2 fruit fly cellular contexts compared by ENCODE assay signal in the genomic region with DNA sequence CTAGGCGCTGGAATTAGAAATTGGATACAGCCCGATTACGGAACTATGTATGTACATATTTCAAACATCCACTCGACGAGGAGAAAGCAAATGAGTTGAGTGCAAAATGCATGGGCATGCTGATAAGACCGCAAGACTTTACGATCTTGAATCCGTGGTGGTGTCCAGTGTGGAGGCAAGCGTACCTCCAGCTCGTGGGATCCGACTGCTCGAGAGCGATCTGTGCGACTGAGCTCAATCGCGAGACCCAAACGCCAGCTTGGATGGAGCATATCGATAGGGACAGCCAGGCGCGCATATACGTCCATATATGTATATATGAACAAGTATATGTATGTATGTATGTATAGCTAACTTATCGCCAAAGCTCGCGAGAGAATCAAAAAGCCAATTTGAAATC.
TF ChIP-seq lines count a peak whose summit lies in the region.

Gene et (minus strand): TSS at position 230 of the 400 bp plus-strand sequence.

- TF ChIP-seq CTCF in whole organism, embryonic (GFP tag; optimal IDR thresholded peaks at IDR 0.05; lab: Kevin White, UChicago), result no peak

TF ChIP-seq in whole organism, embryonic, 481 proteins besides CTCF, POLR2A, EP300 and RAD21:
- TF ChIP-seq Med (GFP tag; lab: Kevin White, UChicago), result peak; percentile 26
- no peak for TF ChIP-seq TFAM (GFP tag; optimal IDR thresholded peaks at IDR 0.05; lab: Kevin White, UChicago)
- no peak for TF ChIP-seq nau (GFP tag; optimal IDR thresholded peaks at IDR 0.05; lab: Kevin White, UChicago)
- peak; percentile 1 for TF ChIP-seq CG34376 (GFP tag; optimal IDR thresholded peaks at IDR 0.05; lab: Kevin White, UChicago)
- peak; percentile 58; the same call in 1 of the 3 replicates for TF ChIP-seq z (GFP tag; IDR thresholded peaks at IDR 0.05; lab: Robert Waterston, UW)

TF ChIP-seq in whole organism, prepupa, 60 proteins besides CTCF, POLR2A, EP300 and RAD21:
- no peak for TF ChIP-seq CG1621 (tag; optimal IDR thresholded peaks at IDR 0.05; lab: Kevin White, UChicago)
- TF ChIP-seq svp (GFP tag; lab: Kevin White, UChicago), result peak; percentile 79
